Worm (Caenorhabditis elegans): Measurements from ENCODE around the gene F35F10.5.

The F35F10.5 gene

ce11 chrV:3260075-3260474 is 24.7 kb upstream of the F35F10.5 start, which contains the start of gene srbc-5:
Gene srbc-5 (plus strand): TSS chrV:3260375.
- TF ChIP-seq snpc-4 (GFP tag; optimal IDR thresholded peaks at IDR 0.05) (no peak), snpc-4 (tag; optimal IDR thresholded peaks at IDR 0.05) (no peak), T07F8.4 (tag; optimal IDR thresholded peaks at IDR 0.05) (no peak), let-607 (tag; optimal IDR thresholded peaks at IDR 0.05) (no peak), B0035.1 (tag; optimal IDR thresholded peaks at IDR 0.05) (no peak), ceh-27 (GFP tag; optimal IDR thresholded peaks at IDR 0.05) (no peak), F55B11.4 (tag; optimal IDR thresholded peaks at IDR 0.05; ENCODE audit: borderline replicate concordance, insufficient read depth) (no peak), snpc-1.3 (tag; optimal IDR thresholded peaks at IDR 0.05; ENCODE audit: insufficient read depth) (no peak)

ce11 chrV:3266189-3266588 is 18.5 kb upstream of the F35F10.5 start, which contains the start of gene T28A11.17:
Gene T28A11.17 (minus strand): TSS chrV:3266289.
- TF ChIP-seq athp-1 (tag; optimal IDR thresholded peaks at IDR 0.05) (no peak), ztf-6 (GFP tag; IDR thresholded peaks at IDR 0.05) (no peak), Y95B8A.8 (GFP tag; IDR thresholded peaks at IDR 0.05) (no peak), pbrm-1 (GFP tag; IDR thresholded peaks at IDR 0.05) (no peak), B0261.1 (tag; optimal IDR thresholded peaks at IDR 0.05) (no peak), lin-26 (GFP tag; IDR thresholded peaks at IDR 0.05) (no peak), madf-10 (tag; optimal IDR thresholded peaks at IDR 0.05) (no peak), ccch-3 (GFP tag; optimal IDR thresholded peaks at IDR 0.05) (no peak), bed-2 (GFP tag; IDR thresholded peaks at IDR 0.05) (no peak), F22D6.2 (tag; optimal IDR thresholded peaks at IDR 0.05) (no peak), nhr-27 (tag; optimal IDR thresholded peaks at IDR 0.05) (no peak), rpc-1 (optimal IDR thresholded peaks at IDR 0.05) (no peak), rpc-1 (tag; optimal IDR thresholded peaks at IDR 0.05) (no peak), hsf-1 (GFP tag; IDR thresholded peaks at IDR 0.05) (no peak), ztf-22 (GFP tag; optimal IDR thresholded peaks at IDR 0.05) (no peak), dox-1 (GFP tag; IDR thresholded peaks at IDR 0.05) (no peak)

- TF ChIP-seq dpl-1 (GFP tag; optimal IDR thresholded peaks at IDR 0.05) (no peak), mcd-1 (GFP tag; IDR thresholded peaks at IDR 0.05) (no peak), Y67H2A.10 (GFP tag; conservative IDR thresholded peaks at IDR 0.05) (no peak), F55B11.4 (tag; optimal IDR thresholded peaks at IDR 0.05; ENCODE audit: borderline replicate concordance, insufficient read depth) (no peak), rec-8 (tag; optimal IDR thresholded peaks at IDR 0.05) (no peak), F57A8.1 (GFP tag; optimal IDR thresholded peaks at IDR 0.05) (no peak), pha-4 (tag; optimal IDR thresholded peaks at IDR 0.05) (no peak), lin-40 (tag; optimal IDR thresholded peaks at IDR 0.05) (no peak), snpc-1.1 (tag; optimal IDR thresholded peaks at IDR 0.05; ENCODE audit: insufficient read depth) (no peak), ekl-4 (GFP tag; IDR thresholded peaks at IDR 0.05) (no peak), gei-17 (GFP tag; optimal IDR thresholded peaks at IDR 0.05) (no peak), mel-28 (tag; optimal IDR thresholded peaks at IDR 0.05; ENCODE audit: borderline replicate concordance) (no peak), egl-18 (GFP tag; IDR thresholded peaks at IDR 0.05) (no peak), madf-10 (tag; optimal IDR thresholded peaks at IDR 0.05) (no peak), nhr-27 (tag; optimal IDR thresholded peaks at IDR 0.05) (no peak), snpc-3.4 (tag; optimal IDR thresholded peaks at IDR 0.05) (no peak), hlh-12 (tag; optimal IDR thresholded peaks at IDR 0.05) (no peak)
These were observed 16.8 kb upstream of the F35F10.5 start, which contains the start of gene T28A11.18 for ce11 chrV:3267950-3268349. Gene T28A11.18 (minus strand): TSS chrV:3268050.

Measured in whole organism, young adult.